Worm (Caenorhabditis elegans) whole organism, L2 larva: ENCODE results near the gene C06E4.6.
A peak's percentile ranks its signal among the peaks of the same experiment; 100 is the strongest.

Experiments
- F13H6.1 ChIP-seq: sonication (generic microtip); optimal IDR thresholded peaks from 2 replicates; lab custom pipeline; 2016; ENCODE audit warnings: missing genetic modification characterization, missing compliant biosample characterization
- R02D3.7 ChIP-seq: fragments of 150-350 bp; optimal IDR thresholded peaks from 2 replicates; lab custom pipeline; 2014; ENCODE audit warnings: missing biosample characterization, missing genetic modification characterization
- Y55F3AM.14 ChIP-seq: fragments of 200-800 bp; sonication (Bioruptor generic); optimal IDR thresholded peaks from 2 replicates; lab custom pipeline; 2018; ENCODE audit warnings: mild to moderate bottlenecking, missing genetic modification characterization, missing compliant biosample characterization
- ZK546.5 ChIP-seq: sonication (generic microtip); optimal IDR thresholded peaks from 2 replicates; lab custom pipeline; 2017; ENCODE audit warnings: missing biosample characterization, missing genetic modification characterization
- alr-1 ChIP-seq: fragments of 150-350 bp; optimal IDR thresholded peaks from 2 replicates; lab custom pipeline; 2014; ENCODE audit warnings: missing biosample characterization, missing genetic modification characterization
- aly-2 ChIP-seq: fragments of 150-350 bp; optimal IDR thresholded peaks from 2 replicates; lab custom pipeline; 2014; ENCODE audit warnings: missing biosample characterization, missing genetic modification characterization
- ama-1 ChIP-seq: fragments of 150-350 bp; optimal IDR thresholded peaks from 2 replicates; lab custom pipeline; 2018; ENCODE audit warnings: inconsistent platforms
- blmp-1 ChIP-seq: sonication (generic microtip); optimal IDR thresholded peaks from 2 replicates; lab custom pipeline; 2017; ENCODE audit warnings: missing genetic modification characterization, mild to moderate bottlenecking, missing compliant biosample characterization, antibody characterized with exemption, moderate library complexity; ENCODE audit not compliant: insufficient read depth
- ceh-16 ChIP-seq: fragments of 150-350 bp; optimal IDR thresholded peaks from 2 replicates; lab custom pipeline; 2014; ENCODE audit warnings: missing biosample characterization, missing genetic modification characterization
- ceh-82 ChIP-seq: fragments of 150-350 bp; optimal IDR thresholded peaks from 2 replicates; lab custom pipeline; 2014; ENCODE audit warnings: missing biosample characterization, missing genetic modification characterization
- crh-2 ChIP-seq: sonication (generic microtip); optimal IDR thresholded peaks from 2 replicates; lab custom pipeline; 2017; ENCODE audit warnings: missing biosample characterization, missing genetic modification characterization
- dmd-4 ChIP-seq: sonication (generic microtip); optimal IDR thresholded peaks from 2 replicates; lab custom pipeline; 2017; ENCODE audit warnings: missing biosample characterization, missing genetic modification characterization
- egl-27 ChIP-seq: sonication (generic microtip); optimal IDR thresholded peaks from 3 replicates; lab custom pipeline; 2017; ENCODE audit warnings: missing biosample characterization, missing genetic modification reagents, missing genetic modification characterization
- elt-1 ChIP-seq: fragments of 150-350 bp; optimal IDR thresholded peaks from 2 replicates; lab custom pipeline; 2014; ENCODE audit warnings: missing biosample characterization, missing genetic modification characterization
- elt-3 ChIP-seq: sonication (generic microtip); optimal IDR thresholded peaks from 2 replicates; lab custom pipeline; 2017; ENCODE audit warnings: missing biosample characterization, missing genetic modification characterization
- fos-1 ChIP-seq: fragments of 150-350 bp; optimal IDR thresholded peaks from 2 replicates; lab custom pipeline; 2014; ENCODE audit warnings: missing biosample characterization, missing genetic modification characterization
- gmeb-1 ChIP-seq: fragments of 150-350 bp; optimal IDR thresholded peaks from 2 replicates; lab custom pipeline; 2014; ENCODE audit warnings: missing biosample characterization, missing genetic modification characterization
- lin-11 ChIP-seq: fragments of 150-350 bp; sonication (generic microtip); optimal IDR thresholded peaks from 2 replicates; lab custom pipeline; 2014; ENCODE audit warnings: missing biosample characterization, missing genetic modification characterization, inconsistent platforms, mixed read lengths
- lin-13 ChIP-seq: fragments of 150-350 bp; optimal IDR thresholded peaks from 2 replicates; lab custom pipeline; 2014; ENCODE audit warnings: missing biosample characterization, missing genetic modification reagents, missing genetic modification characterization
- mdl-1 ChIP-seq, 2 experiments: fragments of 150-350 bp in 1 of 2; sonication (generic microtip) in 1 of 2; optimal IDR thresholded peaks; 2 replicates each; lab custom pipeline; 2017; ENCODE audit warnings: missing biosample characterization in 2 of 2, missing genetic modification characterization in 2 of 2
- nhr-10 ChIP-seq: sonication (generic microtip); optimal IDR thresholded peaks from 2 replicates; lab custom pipeline; 2017; ENCODE audit warnings: missing biosample characterization, missing genetic modification characterization
- nhr-11 ChIP-seq: fragments of 150-350 bp; optimal IDR thresholded peaks from 2 replicates; lab custom pipeline; 2014; ENCODE audit warnings: missing biosample characterization, missing genetic modification characterization
- nhr-129 ChIP-seq: fragments of 150-350 bp; optimal IDR thresholded peaks from 2 replicates; lab custom pipeline; 2014; ENCODE audit warnings: missing biosample characterization, missing genetic modification characterization
- nhr-21 ChIP-seq: fragments of 150-350 bp; optimal IDR thresholded peaks from 2 replicates; lab custom pipeline; 2014; ENCODE audit warnings: missing biosample characterization, missing genetic modification characterization
- nhr-23 ChIP-seq: fragments of 150-350 bp; optimal IDR thresholded peaks from 2 replicates; lab custom pipeline; 2014; ENCODE audit warnings: missing biosample characterization, missing genetic modification reagents, missing genetic modification characterization
- nhr-6 ChIP-seq: fragments of 150-350 bp; optimal IDR thresholded peaks from 2 replicates; lab custom pipeline; 2014; ENCODE audit warnings: missing biosample characterization, missing genetic modification characterization
- nhr-77 ChIP-seq: fragments of 150-350 bp; optimal IDR thresholded peaks from 2 replicates; lab custom pipeline; 2014; ENCODE audit warnings: missing biosample characterization, missing genetic modification characterization
- sem-4 ChIP-seq: fragments of 150-350 bp; optimal IDR thresholded peaks from 2 replicates; lab custom pipeline; 2014; ENCODE audit warnings: missing biosample characterization, missing genetic modification reagents, missing genetic modification characterization
- skn-1 ChIP-seq: sonication (generic microtip); optimal IDR thresholded peaks from 2 replicates; lab custom pipeline; 2017; ENCODE audit warnings: missing biosample characterization, missing genetic modification characterization
- sma-3 ChIP-seq: sonication (generic microtip); optimal IDR thresholded peaks from 2 replicates; lab custom pipeline; 2016; ENCODE audit warnings: missing genetic modification reagents, missing genetic modification characterization, missing compliant biosample characterization
- sma-9 ChIP-seq, 2 experiments: fragments of 150-350 bp in 1 of 2; sonication (generic microtip) in 1 of 2; optimal IDR thresholded peaks; 2 replicates each; lab custom pipeline; 2014 to 2016; ENCODE audit warnings: missing genetic modification characterization in 2 of 2, mild to moderate bottlenecking in 1 of 2, missing biosample characterization in 1 of 2, missing compliant biosample characterization in 1 of 2, missing genetic modification reagents in 1 of 2, moderate library complexity in 1 of 2
- unc-39 ChIP-seq: fragments of 150-350 bp; optimal IDR thresholded peaks from 2 replicates; lab custom pipeline; 2014; ENCODE audit warnings: missing biosample characterization, missing genetic modification characterization
- unc-55 ChIP-seq: fragments of 150-350 bp; sonication (generic microtip); optimal IDR thresholded peaks from 3 replicates; lab custom pipeline; 2014; ENCODE audit warnings: missing biosample characterization, missing genetic modification reagents, missing genetic modification characterization
- ztf-11 ChIP-seq: sonication (generic microtip); optimal IDR thresholded peaks from 2 replicates; lab custom pipeline; 2017; ENCODE audit warnings: missing biosample characterization, missing genetic modification characterization
- ztf-4 ChIP-seq: fragments of 150-350 bp; optimal IDR thresholded peaks from 2 replicates; lab custom pipeline; 2014; ENCODE audit warnings: missing biosample characterization, missing genetic modification characterization

C06E4.6 gene

ce11 chrIV:7258253-7258652 is at the start of gene C06E4.6:
TSS of gene C06E4.6 (minus strand) at chrIV:7258303.
- TF ChIP-seq sma-9 (GFP tag; optimal IDR thresholded peaks at IDR 0.05; lab: Kevin White, UChicago) (peak; percentile 77), sma-9 (tag; optimal IDR thresholded peaks at IDR 0.05; lab: Kevin White, UChicago) (no peak), fos-1 (peak; percentile 71), elt-3 (tag; lab: Kevin White, UChicago) (no peak), ama-1 (lab: Kevin White, UChicago) (no peak), mdl-1 (tag; optimal IDR thresholded peaks at IDR 0.05; lab: Kevin White, UChicago) (peak in 1 of 2 experiments; percentile 10), elt-1 (tag; lab: Kevin White, UChicago) (no peak), egl-27 (peak; percentile 32), unc-55 (peak; percentile 59), gmeb-1 (tag; lab: Kevin White, UChicago) (peak; percentile 44), nhr-23 (tag; lab: Kevin White, UChicago) (no peak)

ce11 chrIV:7305325-7305724 is 47.2 kb upstream of the C06E4.6 start, which contains the start of gene npr-27:
TSS of gene npr-27 (plus strand) at chrIV:7305625.
- no peak for TF ChIP-seq alr-1
- no peak for TF ChIP-seq nhr-129 (tag; lab: Kevin White, UChicago)
- no peak for TF ChIP-seq F13H6.1 (tag; lab: Kevin White, UChicago)
- no peak for TF ChIP-seq crh-2 (tag; lab: Kevin White, UChicago)
- TF ChIP-seq skn-1 (tag; lab: Kevin White, UChicago) = no peak
- TF ChIP-seq elt-3 (tag; lab: Kevin White, UChicago) = no peak
- TF ChIP-seq unc-39 (tag; lab: Kevin White, UChicago) = no peak
- TF ChIP-seq aly-2 (tag; lab: Kevin White, UChicago) = no peak
- no peak for TF ChIP-seq nhr-6 (tag; lab: Kevin White, UChicago)
- TF ChIP-seq ZK546.5 (tag; lab: Kevin White, UChicago) = no peak
- TF ChIP-seq blmp-1 = no peak
- TF ChIP-seq sma-9 (GFP tag; optimal IDR thresholded peaks at IDR 0.05; lab: Kevin White, UChicago) = no peak
- no peak for TF ChIP-seq sma-9 (tag; optimal IDR thresholded peaks at IDR 0.05; lab: Kevin White, UChicago)
- TF ChIP-seq nhr-21 = no peak
- TF ChIP-seq mdl-1 (tag; optimal IDR thresholded peaks at IDR 0.05; lab: Kevin White, UChicago) = no peak
- TF ChIP-seq ztf-11 (tag; lab: Kevin White, UChicago) = no peak
- TF ChIP-seq sma-3 (GFP tag; lab: Kevin White, UChicago) = no peak
- TF ChIP-seq Y55F3AM.14 (GFP tag; lab: Kevin White, UChicago) = no peak

- TF ChIP-seq elt-3 (tag; lab: Kevin White, UChicago) (no peak), gmeb-1 (tag; lab: Kevin White, UChicago) (no peak), nhr-10 (no peak), unc-55 (no peak), ceh-82 (tag; lab: Kevin White, UChicago) (no peak)
- TF ChIP-seq, all 48 proteins: peak for 0
These were observed 43.4 kb upstream of the C06E4.6 start for ce11 chrIV:7301481-7301880.

- no peak for TF ChIP-seq ztf-4 (tag; lab: Kevin White, UChicago)
- no peak for TF ChIP-seq nhr-11
- TF ChIP-seq sem-4 (tag; lab: Kevin White, UChicago) = no peak
- TF ChIP-seq alr-1 = no peak
- TF ChIP-seq R02D3.7 = no peak
- TF ChIP-seq nhr-21 = no peak
- TF ChIP-seq sma-9 (GFP tag; optimal IDR thresholded peaks at IDR 0.05; lab: Kevin White, UChicago) = no peak
- TF ChIP-seq sma-9 (tag; optimal IDR thresholded peaks at IDR 0.05; lab: Kevin White, UChicago) = no peak
- TF ChIP-seq fos-1 = no peak
- no peak for TF ChIP-seq ztf-11 (tag; lab: Kevin White, UChicago)
- no peak for TF ChIP-seq unc-55
- no peak for TF ChIP-seq nhr-77 (tag; lab: Kevin White, UChicago)
- TF ChIP-seq elt-1 (tag; lab: Kevin White, UChicago) = no peak
- TF ChIP-seq blmp-1 = no peak
- TF ChIP-seq nhr-129 (tag; lab: Kevin White, UChicago) = no peak
- TF ChIP-seq ceh-16 (tag; lab: Kevin White, UChicago) = no peak
- no peak for TF ChIP-seq nhr-10
- no peak for TF ChIP-seq dmd-4 (tag; lab: Kevin White, UChicago)
- no peak for TF ChIP-seq lin-11 (tag; lab: Kevin White, UChicago)
- TF ChIP-seq unc-39 (tag; lab: Kevin White, UChicago) = no peak
These were observed 36.0 kb upstream of the C06E4.6 start, which contains the start of gene F42C5.5 for ce11 chrIV:7294121-7294520. TSS of gene F42C5.5 (minus strand) at chrIV:7294221.

- TF ChIP-seq sem-4 (tag; lab: Kevin White, UChicago) = no peak
- no peak for TF ChIP-seq lin-13 (GFP tag; lab: Kevin White, UChicago)
- no peak for TF ChIP-seq nhr-23 (tag; lab: Kevin White, UChicago)
- no peak for TF ChIP-seq unc-39 (tag; lab: Kevin White, UChicago)
- TF ChIP-seq Y55F3AM.14 (GFP tag; lab: Kevin White, UChicago) = no peak
These were observed 33.9 kb upstream of the C06E4.6 start, which contains the start of gene F42C5.4 for ce11 chrIV:7291957-7292356. TSS of gene F42C5.4 (minus strand) at chrIV:7292127.
